Fruit fly (Drosophila melanogaster) whole organism, embryonic: ENCODE data around the gene mRpL3.

Source experiments
- Bdp1 ChIP-seq: fragments of 200-800 bp; sonication (Bioruptor generic); optimal IDR thresholded peaks from 3 replicates; lab custom pipeline; 2016; ENCODE audit warnings: missing biosample characterization, missing genetic modification characterization
- BtbVII ChIP-seq: fragments of 200-800 bp; sonication (Bioruptor generic); optimal IDR thresholded peaks from 3 replicates; lab custom pipeline; 2017; ENCODE audit warnings: missing biosample characterization, mild to moderate bottlenecking, missing genetic modification characterization
- CG1024 ChIP-seq: fragments of 200-800 bp; sonication (Bioruptor generic); IDR thresholded peaks from 2 replicates; pipeline ENCODE4 v1.3.6; 2022; ENCODE audit warnings: missing biosample characterization, missing genetic modification characterization
- CG10565 ChIP-seq: fragments of 200-800 bp; sonication (Bioruptor generic); optimal IDR thresholded peaks from 3 replicates; lab custom pipeline; 2016; ENCODE audit warnings: missing biosample characterization, mild to moderate bottlenecking, missing genetic modification characterization
- CG10979 ChIP-seq: fragments of 200-800 bp; sonication (Bioruptor generic); optimal IDR thresholded peaks from 2 replicates; lab custom pipeline; 2018; ENCODE audit warnings: missing biosample characterization, mild to moderate bottlenecking, missing genetic modification characterization, moderate library complexity
- CG1233 ChIP-seq: fragments of 200-800 bp; sonication (Bioruptor generic); optimal IDR thresholded peaks from 4 replicates; lab custom pipeline; 2018; ENCODE audit warnings: missing biosample characterization, mild to moderate bottlenecking, missing genetic modification characterization
- CG14014 ChIP-seq: fragments of 200-800 bp; sonication (Bioruptor generic); IDR thresholded peaks from 2 replicates; pipeline ENCODE4 v1.3.6; 2022; ENCODE audit warnings: missing biosample characterization, missing genetic modification characterization
- CG17385 ChIP-seq: fragments of 200-800 bp; sonication (Bioruptor generic); optimal IDR thresholded peaks from 3 replicates; lab custom pipeline; 2018; ENCODE audit warnings: missing biosample characterization, mild to moderate bottlenecking, missing genetic modification characterization
- CG18619 ChIP-seq: fragments of 200-800 bp; sonication (Bioruptor generic); optimal IDR thresholded peaks from 3 replicates; lab custom pipeline; 2017; ENCODE audit warnings: missing biosample characterization, mild to moderate bottlenecking, missing genetic modification characterization
- CG2120 ChIP-seq: fragments of 200-800 bp; sonication (Bioruptor generic); optimal IDR thresholded peaks from 3 replicates; lab custom pipeline; 2016; ENCODE audit warnings: missing biosample characterization, missing genetic modification characterization
- CG4707 ChIP-seq: fragments of 200-800 bp; sonication (Bioruptor generic); optimal IDR thresholded peaks from 2 replicates; lab custom pipeline; 2018; ENCODE audit warnings: missing biosample characterization, mild to moderate bottlenecking, missing genetic modification characterization, moderate library complexity
- CG7963 ChIP-seq: fragments of 200-800 bp; sonication (Bioruptor generic); IDR thresholded peaks from 3 replicates; pipeline ENCODE4 v1.3.6; 2022; ENCODE audit warnings: missing biosample characterization, missing genetic modification characterization; ENCODE audit not compliant: partially characterized antibody
- CG7987 ChIP-seq: fragments of 200-800 bp; sonication (Bioruptor generic); optimal IDR thresholded peaks from 2 replicates; lab custom pipeline; 2018; ENCODE audit warnings: missing biosample characterization, mild to moderate bottlenecking, missing genetic modification characterization, moderate library complexity
- CG8924 ChIP-seq: fragments of 200-800 bp; optimal IDR thresholded peaks from 3 replicates; lab custom pipeline; 2019; ENCODE audit warnings: missing biosample characterization, mild to moderate bottlenecking, missing genetic modification characterization, moderate library complexity
- D ChIP-seq, 2 experiments: fragments of 200-800 bp in 1 of 2; fragments of >200 bp in 1 of 2; sonication (Bioruptor generic) in 1 of 2; optimal IDR thresholded peaks; 2 replicates in 1 of 2; 3 replicates in 1 of 2; lab custom pipeline; 2017; ENCODE audit warnings: mild to moderate bottlenecking in 1 of 2, missing biosample characterization in 1 of 2, missing genetic modification characterization in 1 of 2, missing genetic modification reagents in 1 of 2
- E2f2 ChIP-seq: fragments of 200-800 bp; sonication (Bioruptor generic); IDR thresholded peaks from 2 replicates; pipeline ENCODE4 v1.3.6; 2022; ENCODE audit warnings: missing biosample characterization, missing genetic modification characterization
- Ets65A ChIP-seq: fragments of 200-800 bp; sonication (Bioruptor generic); peaks from one replicate; lab custom pipeline; 2016; ENCODE audit warnings: missing biosample characterization, missing genetic modification characterization
- Fer3 ChIP-seq: fragments of 200-800 bp; sonication (Bioruptor generic); optimal IDR thresholded peaks from 2 replicates; lab custom pipeline; 2018; ENCODE audit warnings: missing biosample characterization, mild to moderate bottlenecking, missing genetic modification characterization, moderate library complexity
- HmgD ChIP-seq: fragments of 200-800 bp; sonication (Bioruptor generic); optimal IDR thresholded peaks from 3 replicates; lab custom pipeline; 2016; ENCODE audit warnings: missing biosample characterization, missing genetic modification characterization
- Hr3 ChIP-seq: fragments of 200-800 bp; sonication (Bioruptor generic); optimal IDR thresholded peaks from 3 replicates; lab custom pipeline; 2016; ENCODE audit warnings: missing biosample characterization, missing genetic modification characterization
- NFAT ChIP-seq: fragments of 200-800 bp; sonication (Bioruptor generic); IDR thresholded peaks from 2 replicates; pipeline ENCODE4 v1.3.6; 2022; ENCODE audit warnings: missing biosample characterization, missing genetic modification characterization
- Oaz ChIP-seq: fragments of 200-800 bp; sonication (Bioruptor generic); IDR thresholded peaks from 2 replicates; pipeline ENCODE4 v1.3.6; 2022; ENCODE audit warnings: missing biosample characterization, missing genetic modification characterization
- Oli ChIP-seq: fragments of 200-800 bp; sonication (Bioruptor generic); optimal IDR thresholded peaks from 2 replicates; lab custom pipeline; 2018; ENCODE audit warnings: missing biosample characterization, mild to moderate bottlenecking, missing genetic modification characterization, moderate library complexity
- Ravus ChIP-seq: fragments of 200-800 bp; sonication (Bioruptor generic); IDR thresholded peaks from 2 replicates; pipeline ENCODE4 v1.3.6; 2022; ENCODE audit warnings: missing biosample characterization, missing genetic modification characterization
- Scr ChIP-seq: fragments of 200-800 bp; sonication (Bioruptor generic); IDR thresholded peaks from 2 replicates; pipeline ENCODE4 v1.3.6; 2022; ENCODE audit warnings: missing biosample characterization, missing genetic modification characterization; ENCODE audit not compliant: partially characterized antibody
- Six4 ChIP-seq: fragments of 200-800 bp; sonication (Bioruptor generic); optimal IDR thresholded peaks from 2 replicates; lab custom pipeline; 2016; ENCODE audit warnings: missing biosample characterization, missing genetic modification characterization
- bsh ChIP-seq, 2 experiments: fragments of 200-800 bp; sonication (Bioruptor generic); optimal IDR thresholded peaks; 2 replicates each; lab custom pipeline; 2017 to 2018; ENCODE audit warnings: mild to moderate bottlenecking in 2 of 2, missing biosample characterization in 2 of 2, missing genetic modification characterization in 2 of 2, moderate library complexity in 1 of 2
- cas ChIP-seq: fragments of 200-800 bp; sonication (Bioruptor generic); IDR thresholded peaks from 2 replicates; pipeline ENCODE4 v1.3.6; 2022; ENCODE audit warnings: missing biosample characterization, missing genetic modification characterization
- dan ChIP-seq: fragments of 200-800 bp; sonication (Bioruptor generic); IDR thresholded peaks from 2 replicates; pipeline ENCODE4 v1.3.6; 2022; ENCODE audit warnings: missing biosample characterization, missing genetic modification characterization
- fd102C ChIP-seq: fragments of 200-800 bp; sonication (Bioruptor generic); optimal IDR thresholded peaks from 2 replicates; lab custom pipeline; 2018; ENCODE audit warnings: missing biosample characterization, mild to moderate bottlenecking, missing genetic modification characterization, moderate library complexity
- gcm ChIP-seq: fragments of 200-800 bp; sonication (Bioruptor generic); optimal IDR thresholded peaks from 2 replicates; lab custom pipeline; 2019; ENCODE audit warnings: missing biosample characterization, mild to moderate bottlenecking, missing genetic modification characterization, moderate library complexity
- gfzf ChIP-seq: fragments of 200-800 bp; sonication (Bioruptor generic); optimal IDR thresholded peaks from 2 replicates; lab custom pipeline; 2016; ENCODE audit warnings: missing biosample characterization, mild to moderate bottlenecking, missing genetic modification characterization, moderate library complexity
- gro ChIP-seq: fragments of 200-800 bp; sonication (Bioruptor generic); optimal IDR thresholded peaks from 2 replicates; lab custom pipeline; 2016; ENCODE audit warnings: missing biosample characterization, missing genetic modification characterization
- gsb-n ChIP-seq: fragments of 200-800 bp; sonication (Bioruptor generic); optimal IDR thresholded peaks from 3 replicates; lab custom pipeline; 2018; ENCODE audit warnings: missing biosample characterization, mild to moderate bottlenecking, missing genetic modification characterization
- her ChIP-seq: fragments of 200-800 bp; sonication (Bioruptor generic); optimal IDR thresholded peaks from 2 replicates; lab custom pipeline; 2016; ENCODE audit warnings: missing biosample characterization, missing genetic modification characterization
- inv ChIP-seq: fragments of 200-800 bp; sonication (Bioruptor generic); IDR thresholded peaks from 2 replicates; pipeline ENCODE4 v1.3.6; 2022; ENCODE audit warnings: missing biosample characterization, missing genetic modification characterization; ENCODE audit not compliant: partially characterized antibody
- nerfin-1 ChIP-seq: fragments of 200-800 bp; sonication (Bioruptor generic); optimal IDR thresholded peaks from 3 replicates; lab custom pipeline; 2019; ENCODE audit warnings: missing biosample characterization, mild to moderate bottlenecking, missing genetic modification characterization, moderate library complexity
- nom ChIP-seq: fragments of 200-800 bp; sonication (Bioruptor generic); optimal IDR thresholded peaks from 2 replicates; lab custom pipeline; 2017; ENCODE audit warnings: missing biosample characterization, missing genetic modification characterization, mild to moderate bottlenecking, moderate library complexity, missing genetic modification reagents
- otp ChIP-seq: fragments of 200-800 bp; sonication (Bioruptor generic); IDR thresholded peaks from 3 replicates; pipeline ENCODE4, ENCODE4 v1.3.6; 2022; ENCODE audit warnings: missing biosample characterization, missing genetic modification characterization
- sc ChIP-seq, 3 experiments: fragments of >200 bp in 2 of 3; fragments of 200-800 bp in 1 of 3; sonication (Bioruptor generic) in 1 of 3; optimal IDR thresholded peaks; 2 replicates in 2 of 3; 3 replicates in 1 of 3; lab custom pipeline; 2017; ENCODE audit warnings: mild to moderate bottlenecking in 1 of 3, missing biosample characterization in 1 of 3, missing genetic modification characterization in 1 of 3, missing genetic modification reagents in 1 of 3
- schlank ChIP-seq: fragments of 200-800 bp; sonication (Bioruptor generic); optimal IDR thresholded peaks from 2 replicates; lab custom pipeline; 2018; ENCODE audit warnings: missing biosample characterization, mild to moderate bottlenecking, missing genetic modification characterization
- slp2 ChIP-seq: fragments of 200-800 bp; sonication (Bioruptor generic); optimal IDR thresholded peaks from 2 replicates; lab custom pipeline; 2016; ENCODE audit warnings: missing biosample characterization, missing genetic modification characterization
- sob ChIP-seq: fragments of 200-800 bp; sonication (Bioruptor generic); IDR thresholded peaks from 2 replicates; pipeline ENCODE4 v1.3.6; 2022; ENCODE audit warnings: missing biosample characterization, missing genetic modification characterization
- ssp ChIP-seq: fragments of 200-800 bp; sonication (Bioruptor generic); IDR thresholded peaks from 2 replicates; pipeline ENCODE4 v1.3.6; 2022; ENCODE audit warnings: missing biosample characterization, missing genetic modification characterization
- tgo ChIP-seq: fragments of 200-800 bp; sonication (Bioruptor generic); IDR thresholded peaks from 3 replicates; pipeline ENCODE4 v1.3.6; 2022; ENCODE audit warnings: missing biosample characterization, missing genetic modification characterization
- ttk ChIP-seq: fragments of 200-800 bp; sonication (Bioruptor generic); IDR thresholded peaks from 2 replicates; pipeline ENCODE4 v2.1.2; 2022; ENCODE audit warnings: missing biosample characterization, missing genetic modification characterization
- vnd ChIP-seq: fragments of 200-800 bp; sonication (Bioruptor generic); IDR thresholded peaks from 3 replicates; pipeline ENCODE4 v1.3.6; 2022; ENCODE audit warnings: missing biosample characterization, missing genetic modification characterization; ENCODE audit not compliant: partially characterized antibody
- wek ChIP-seq: fragments of 200-800 bp; sonication (Bioruptor generic); optimal IDR thresholded peaks from 3 replicates; lab custom pipeline; 2018; ENCODE audit warnings: missing biosample characterization, mild to moderate bottlenecking, missing genetic modification characterization, moderate library complexity
- zen ChIP-seq: fragments of 200-800 bp; sonication (Bioruptor generic); optimal IDR thresholded peaks from 3 replicates; lab custom pipeline; 2018; ENCODE audit warnings: missing biosample characterization, mild to moderate bottlenecking, missing genetic modification characterization, moderate library complexity

Gene mRpL3

dm6 chrX:15740288-15740726 lies 20.7 kb upstream of the mRpL3 start (continued):
- TF ChIP-seq Six4 (GFP tag; lab: Kevin White, UChicago): peak; percentile 31
- TF ChIP-seq bsh (GFP tag; optimal IDR thresholded peaks at IDR 0.05; lab: Kevin White, UChicago): peak; percentile 5 to 66
- TF ChIP-seq her (GFP tag; lab: Kevin White, UChicago): peak; percentile 47
- peak; percentile 91 for TF ChIP-seq CG2120 (GFP tag; lab: Kevin White, UChicago)
- peak; percentile 46 for TF ChIP-seq CG1233
- no peak for TF ChIP-seq nom (GFP tag; lab: Kevin White, UChicago)
- TF ChIP-seq CG1024 (GFP tag; lab: Robert Waterston, UW): 0 out of 2 replicates have a peak, but pooled peaks have one; percentile 42
- TF ChIP-seq ssp (GFP tag; lab: Robert Waterston, UW): peak; percentile 47
- TF ChIP-seq zen (tag; lab: Kevin White, UChicago): no peak
- peak; percentile 55 for TF ChIP-seq ttk (GFP tag; lab: Robert Waterston, UW)
- TF ChIP-seq schlank (tag; lab: Kevin White, UChicago): peak; percentile 79
- no peak for TF ChIP-seq HmgD (GFP tag; lab: Kevin White, UChicago)
- no peak for TF ChIP-seq Scr
- TF ChIP-seq sc (optimal IDR thresholded peaks at IDR 0.05; lab: Kevin White, UChicago): no peak
- TF ChIP-seq sc (GFP tag; optimal IDR thresholded peaks at IDR 0.05; lab: Kevin White, UChicago): peak; percentile 6
- TF ChIP-seq CG10979 (tag; lab: Kevin White, UChicago): peak; percentile 50
- peak; percentile 87 for TF ChIP-seq Fer3
- peak; percentile 62; the same call in 1 of the 3 replicates for TF ChIP-seq otp (GFP tag; lab: Robert Waterston, UW)
- TF ChIP-seq tgo: peak; percentile 72
- TF ChIP-seq D (optimal IDR thresholded peaks at IDR 0.05; lab: Kevin White, UChicago): no peak
- no peak for TF ChIP-seq D (GFP tag; optimal IDR thresholded peaks at IDR 0.05; lab: Kevin White, UChicago)
- TF ChIP-seq CG7987: peak; percentile 67
- TF ChIP-seq Ravus (GFP tag; lab: Robert Waterston, UW): no peak
- TF ChIP-seq slp2: no peak
- no peak for TF ChIP-seq dan (GFP tag; lab: Robert Waterston, UW)
- TF ChIP-seq CG17385 (GFP tag; lab: Kevin White, UChicago): peak; percentile 68
- peak; percentile 41 for TF ChIP-seq Hr3 (GFP tag; lab: Kevin White, UChicago)
- no peak for TF ChIP-seq gsb-n
- TF ChIP-seq Bdp1 (GFP tag; lab: Kevin White, UChicago): no peak
- peak; percentile 72 for TF ChIP-seq NFAT (GFP tag; lab: Robert Waterston, UW)
- TF ChIP-seq gfzf (GFP tag; lab: Kevin White, UChicago): no peak
- TF ChIP-seq Oli (tag; lab: Kevin White, UChicago): peak; percentile 75
- TF ChIP-seq gro: peak; percentile 87
- TF ChIP-seq gcm: peak; percentile 45
- peak; percentile 36; the same call in 1 of the 2 replicates for TF ChIP-seq E2f2 (GFP tag; lab: Robert Waterston, UW)
- no peak for TF ChIP-seq vnd
- no peak for TF ChIP-seq wek (GFP tag; lab: Kevin White, UChicago)
- peak; percentile 19 for TF ChIP-seq nerfin-1 (tag; lab: Kevin White, UChicago)
- peak; percentile 60 for TF ChIP-seq Ets65A (GFP tag; lab: Kevin White, UChicago)
- TF ChIP-seq BtbVII (GFP tag; lab: Kevin White, UChicago): peak; percentile 48
- peak; percentile 58 for TF ChIP-seq Oaz (GFP tag; lab: Robert Waterston, UW)
- peak; percentile 76 for TF ChIP-seq CG18619
- TF ChIP-seq fd102C (GFP tag; lab: Kevin White, UChicago): no peak
- TF ChIP-seq CG8924 (tag; lab: Kevin White, UChicago): peak; percentile 57
- TF ChIP-seq cas (GFP tag; lab: Robert Waterston, UW): peak; percentile 73
- TF ChIP-seq CG7963 (GFP tag; lab: Robert Waterston, UW): no peak
- peak; percentile 80 for TF ChIP-seq CG14014 (GFP tag; lab: Robert Waterston, UW)
- no peak for TF ChIP-seq inv
- TF ChIP-seq sob (GFP tag; lab: Robert Waterston, UW): peak; percentile 87
- no peak for TF ChIP-seq CG10565
- peak; percentile 14 for TF ChIP-seq CG4707 (GFP tag; lab: Kevin White, UChicago)
